Worm (Caenorhabditis elegans): ENCODE results near the gene C16C10.8.
A peak's percentile ranks its signal among the peaks of the same experiment; 100 is the strongest.

Gene C16C10.8

DNA sequence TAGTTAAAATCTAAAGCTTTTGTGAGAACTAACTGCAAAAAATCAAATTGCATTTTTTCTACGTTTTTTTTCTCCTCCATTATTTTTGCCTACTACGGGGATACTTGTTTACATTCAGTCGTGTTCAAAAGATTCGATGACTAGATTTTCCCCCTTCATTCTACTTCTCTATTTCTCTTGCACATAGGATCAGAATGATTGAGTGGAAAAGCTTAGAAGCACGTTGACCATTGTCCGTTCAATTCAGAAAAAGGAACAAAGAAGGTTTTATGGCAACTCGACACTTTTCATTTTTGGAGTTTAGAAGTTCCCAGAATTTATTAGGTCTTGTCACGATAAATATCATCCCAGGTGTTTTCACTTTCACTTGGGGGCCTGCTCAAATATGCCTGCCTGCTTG lies 26.8 kb downstream of the C16C10.8 start:
- peak; percentile 51 for TF ChIP-seq unc-55 (GFP tag; optimal IDR thresholded peaks at IDR 0.05)
- no peak for TF ChIP-seq egl-27 (tag; optimal IDR thresholded peaks at IDR 0.05)

DNA sequence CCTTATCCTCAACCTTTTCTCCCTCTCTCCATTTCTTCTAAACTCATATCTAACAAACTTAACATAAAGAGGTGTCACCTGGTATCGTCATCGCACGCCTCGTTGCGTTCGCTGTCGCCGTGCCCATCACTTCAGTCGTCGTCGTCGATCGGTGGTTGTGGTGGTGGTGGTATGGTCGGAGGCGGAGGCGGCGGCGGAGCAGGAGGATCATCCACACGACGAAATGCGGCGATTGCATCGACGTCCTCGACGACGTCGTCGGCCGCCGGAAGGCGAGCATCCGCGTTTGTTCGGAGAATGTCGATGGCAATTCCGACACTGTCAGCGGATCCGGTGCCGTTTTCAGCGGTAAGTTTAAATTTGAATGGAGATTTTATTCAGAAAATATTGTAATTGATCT lies 29.9 kb downstream of the C16C10.8 start:
- TF ChIP-seq elt-3 (tag; optimal IDR thresholded peaks at IDR 0.05): no peak
- TF ChIP-seq skn-1 (tag; optimal IDR thresholded peaks at IDR 0.05): no peak
- no peak for TF ChIP-seq nhr-237 (tag; optimal IDR thresholded peaks at IDR 0.05)
- no peak for TF ChIP-seq lin-11 (tag; optimal IDR thresholded peaks at IDR 0.05)
- no peak for TF ChIP-seq nhr-129 (tag; optimal IDR thresholded peaks at IDR 0.05)
- no peak for TF ChIP-seq lsy-2 (tag; optimal IDR thresholded peaks at IDR 0.05)
- no peak for TF ChIP-seq zag-1 (tag; optimal IDR thresholded peaks at IDR 0.05)
- no peak for TF ChIP-seq nhr-21 (tag; optimal IDR thresholded peaks at IDR 0.05)
- no peak for TF ChIP-seq ama-1 (optimal IDR thresholded peaks at IDR 0.05)
- TF ChIP-seq blmp-1 (tag; optimal IDR thresholded peaks at IDR 0.05; ENCODE audit: insufficient read depth): no peak
- TF ChIP-seq F13H6.1 (tag; optimal IDR thresholded peaks at IDR 0.05): no peak
- no peak for TF ChIP-seq crh-2 (tag; optimal IDR thresholded peaks at IDR 0.05)

DNA sequence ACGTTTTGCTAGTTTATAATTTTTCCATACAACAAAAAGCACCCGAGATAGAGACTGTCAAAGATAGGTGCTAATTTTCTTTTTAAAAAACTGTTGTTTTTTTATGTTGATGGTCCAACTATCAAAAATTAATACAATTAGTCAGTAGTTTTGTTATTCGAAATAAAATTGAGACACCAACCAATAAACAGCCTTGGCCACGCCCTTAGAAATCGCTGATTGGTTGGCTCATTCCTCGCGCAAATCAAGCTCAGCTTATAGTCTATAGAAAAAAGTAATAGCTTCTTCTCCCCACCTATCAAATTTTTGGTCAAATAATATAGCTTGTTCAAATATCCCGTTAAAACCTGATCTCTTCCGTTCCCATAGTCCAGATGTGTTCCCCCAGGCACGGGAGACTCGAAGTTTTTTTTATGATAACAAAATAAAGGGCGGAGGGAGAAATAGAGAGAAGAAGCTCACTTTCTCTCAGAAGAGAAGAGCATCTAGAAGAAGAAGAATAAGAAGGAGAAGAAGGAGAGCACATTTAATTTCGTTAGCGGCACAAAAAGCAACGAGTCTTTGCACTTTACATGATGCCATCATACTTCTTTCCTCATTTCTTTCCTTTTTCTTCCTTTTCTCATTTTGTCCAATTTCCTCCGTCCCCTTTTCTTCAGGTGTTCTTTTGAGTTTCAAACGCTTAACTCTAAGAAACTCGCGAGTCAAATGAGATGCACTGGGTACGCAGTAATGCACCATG lies 32.0 kb downstream of the C16C10.8 start:
- TF ChIP-seq gmeb-1 (tag; optimal IDR thresholded peaks at IDR 0.05): no peak
- TF ChIP-seq lin-39 (tag; optimal IDR thresholded peaks at IDR 0.05): no peak
- no peak for TF ChIP-seq egl-27 (tag; optimal IDR thresholded peaks at IDR 0.05)
- TF ChIP-seq lsy-2 (tag; optimal IDR thresholded peaks at IDR 0.05): peak in 1 of 2 experiments; percentile 1
- peak; percentile 51 for TF ChIP-seq zag-1 (tag; optimal IDR thresholded peaks at IDR 0.05)

- no peak for TF ChIP-seq C34F6.9 (tag; optimal IDR thresholded peaks at IDR 0.05)
- no peak for TF ChIP-seq zag-1 (tag; optimal IDR thresholded peaks at IDR 0.05)
- no peak for TF ChIP-seq gmeb-1 (tag; optimal IDR thresholded peaks at IDR 0.05)
- no peak for TF ChIP-seq lin-11 (tag; optimal IDR thresholded peaks at IDR 0.05)
- TF ChIP-seq lin-13 (GFP tag; optimal IDR thresholded peaks at IDR 0.05): no peak
- no peak for TF ChIP-seq skn-1 (tag; optimal IDR thresholded peaks at IDR 0.05)
- no peak for TF ChIP-seq ztf-1 (GFP tag; conservative IDR thresholded peaks at IDR 0.05)
- no peak for TF ChIP-seq Y55F3AM.14 (GFP tag; optimal IDR thresholded peaks at IDR 0.05)
- no peak for TF ChIP-seq mab-5 (tag; optimal IDR thresholded peaks at IDR 0.05)
- no peak for TF ChIP-seq egl-27 (tag; optimal IDR thresholded peaks at IDR 0.05)
- no peak for TF ChIP-seq mbf-1 (tag; optimal IDR thresholded peaks at IDR 0.05)
- TF ChIP-seq blmp-1 (tag; optimal IDR thresholded peaks at IDR 0.05; ENCODE audit: insufficient read depth): no peak
- TF ChIP-seq sma-9 (GFP tag; optimal IDR thresholded peaks at IDR 0.05): no peak
- no peak for TF ChIP-seq sma-9 (tag; optimal IDR thresholded peaks at IDR 0.05)
- no peak for TF ChIP-seq ztf-11 (tag; optimal IDR thresholded peaks at IDR 0.05)
- TF ChIP-seq mdl-1 (tag; optimal IDR thresholded peaks at IDR 0.05): no peak
Measured at ce11 chrIII:4123900-4124299, 40.1 kb downstream of the C16C10.8 start.

DNA sequence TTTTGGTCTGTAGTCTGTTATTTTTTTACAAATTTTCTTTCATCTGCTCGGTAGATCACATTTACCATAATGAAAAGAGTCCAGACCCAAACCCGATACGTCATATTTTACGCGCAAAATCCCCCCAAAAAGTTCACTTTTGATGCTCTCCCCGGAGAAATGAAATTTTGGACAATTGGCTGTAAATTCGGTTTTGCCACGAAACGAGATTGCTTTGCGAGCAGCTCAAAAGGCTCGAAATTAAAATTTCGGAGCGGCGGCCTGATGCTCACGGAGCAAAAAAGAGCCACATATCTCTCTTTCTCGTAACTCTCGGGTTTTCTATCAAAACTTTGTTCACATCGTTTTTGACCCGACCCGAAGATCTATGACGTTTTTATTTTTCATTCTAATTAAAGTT lies 40.7 kb downstream of the C16C10.8 start:
- TF ChIP-seq snpc-4 (tag; optimal IDR thresholded peaks at IDR 0.05): no peak

DNA sequence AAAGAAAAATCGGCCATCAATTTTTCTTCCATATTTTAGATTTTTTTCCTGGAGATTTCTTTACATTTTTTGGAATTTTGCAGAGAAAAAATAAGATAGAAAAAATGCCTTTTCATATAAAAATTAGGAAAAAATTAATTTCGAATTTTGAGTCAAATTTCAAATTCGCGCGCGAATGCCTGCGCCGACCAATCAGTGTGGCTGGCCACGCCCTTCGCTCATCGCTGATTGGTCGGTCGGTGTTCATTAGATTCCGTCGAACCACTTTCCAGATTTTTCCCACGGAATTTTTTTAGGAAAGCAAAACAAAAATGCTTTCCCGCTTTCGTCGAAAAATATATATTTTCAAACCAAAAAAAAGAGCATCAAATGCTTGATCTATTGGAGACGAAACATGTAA lies 43.6 kb downstream of the C16C10.8 start:
- TF ChIP-seq ceh-82 (tag; optimal IDR thresholded peaks at IDR 0.05) (no peak), nhr-25 (tag; optimal IDR thresholded peaks at IDR 0.05) (no peak), unc-62 (GFP tag; optimal IDR thresholded peaks at IDR 0.05) (no peak), C34F6.9 (tag; optimal IDR thresholded peaks at IDR 0.05) (no peak), dmd-4 (tag; optimal IDR thresholded peaks at IDR 0.05) (no peak), sma-3 (GFP tag; optimal IDR thresholded peaks at IDR 0.05) (no peak), elt-1 (tag; optimal IDR thresholded peaks at IDR 0.05) (no peak), Y55F3AM.14 (GFP tag; optimal IDR thresholded peaks at IDR 0.05) (no peak), aly-2 (tag; optimal IDR thresholded peaks at IDR 0.05) (no peak), gmeb-1 (tag; optimal IDR thresholded peaks at IDR 0.05) (no peak)

Data from whole organism, L2 larva.